Worm (Caenorhabditis elegans): ENCODE data around the gene prp-21.
A peak's percentile ranks its signal among the peaks of the same experiment; 100 is the strongest.
"Not testable (repeated sequence)": the region's sequence is repeated elsewhere in the genome, so short reads cannot be mapped to it uniquely, and the experiment has no call there.

Gene prp-21

DNA sequence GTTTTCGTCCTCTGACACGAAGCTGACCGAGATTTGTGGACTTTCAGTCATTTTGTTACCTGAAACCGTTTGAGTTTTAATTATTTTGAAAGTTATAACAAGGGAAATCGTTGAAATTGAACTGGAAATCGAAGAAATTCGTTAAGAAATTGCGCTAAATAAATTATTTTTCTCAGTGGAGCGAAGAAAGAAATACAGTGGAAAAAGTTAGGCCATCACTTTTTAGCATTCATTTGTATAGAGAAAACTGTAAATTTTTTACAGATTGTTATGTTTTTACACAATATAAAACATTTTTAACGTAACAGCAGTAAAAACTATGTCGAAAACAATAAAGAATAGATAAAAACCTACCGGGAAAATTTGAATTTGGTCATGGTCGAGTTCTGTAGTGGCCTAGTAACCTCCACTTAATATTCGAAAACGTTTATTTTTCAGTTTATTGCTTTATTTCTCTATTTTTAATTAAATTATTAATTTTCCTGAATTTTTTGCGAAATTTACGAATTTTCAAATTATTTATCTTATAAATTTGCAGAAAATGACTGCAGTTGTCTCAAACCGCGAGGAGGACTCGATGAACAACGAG is at the start of gene prp-21, which contains the start of gene gldi-1:
TSS of gene prp-21 (plus strand) at position 539 of the 589 bp plus-strand sequence.
TSS of gene gldi-1 (minus strand) at position 51 of the 589 bp plus-strand sequence.
- TF ChIP-seq pha-4 (tag; optimal IDR thresholded peaks at IDR 0.05) (peak; percentile 56), elt-1 (tag; optimal IDR thresholded peaks at IDR 0.05) (no peak), nfya-1 (tag; optimal IDR thresholded peaks at IDR 0.05; ENCODE audit: insufficient read depth) (no peak), aly-2 (tag; optimal IDR thresholded peaks at IDR 0.05) (no peak), zag-1 (tag; optimal IDR thresholded peaks at IDR 0.05) (no peak), R02D3.7 (tag; optimal IDR thresholded peaks at IDR 0.05) (no peak), nhr-76 (tag; optimal IDR thresholded peaks at IDR 0.05) (no peak), ceh-9 (tag; optimal IDR thresholded peaks at IDR 0.05) (no peak), nhr-237 (tag; optimal IDR thresholded peaks at IDR 0.05) (no peak), ama-1 (optimal IDR thresholded peaks at IDR 0.05) (no peak), snpc-4 (tag; optimal IDR thresholded peaks at IDR 0.05) (peak; percentile 13), lin-15B (tag; optimal IDR thresholded peaks at IDR 0.05) (peak; percentile 80)

DNA sequence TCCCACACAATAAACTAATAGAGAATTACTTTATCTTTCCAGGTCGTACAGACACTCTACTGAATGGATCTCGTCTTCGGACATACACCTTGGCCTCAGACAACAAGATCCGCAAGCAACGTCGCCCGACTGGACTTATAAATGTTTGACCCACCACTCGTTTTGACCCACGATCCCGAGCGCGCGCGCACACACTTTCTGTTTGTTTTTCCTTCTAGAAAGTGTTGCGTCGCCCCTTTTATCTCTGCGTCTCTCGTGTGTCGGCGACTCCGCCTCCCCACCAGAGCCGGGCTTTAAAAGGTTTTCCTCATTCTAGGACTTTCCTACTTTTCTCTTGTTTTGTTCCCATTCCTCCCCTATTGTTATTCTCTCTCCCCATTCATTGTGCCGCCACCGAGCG is 47.4 kb upstream of the prp-21 start:
- TF ChIP-seq mml-1 (tag; optimal IDR thresholded peaks at IDR 0.05), result no peak
- no peak for TF ChIP-seq nhr-11 (tag; optimal IDR thresholded peaks at IDR 0.05)
- no peak for TF ChIP-seq nhr-25 (tag; optimal IDR thresholded peaks at IDR 0.05)
- TF ChIP-seq ZK546.5 (tag; optimal IDR thresholded peaks at IDR 0.05), result no peak
- no peak for TF ChIP-seq egl-5 (tag; optimal IDR thresholded peaks at IDR 0.05)
- TF ChIP-seq pqm-1 (tag; optimal IDR thresholded peaks at IDR 0.05), result no peak
- TF ChIP-seq nhr-77 (tag; optimal IDR thresholded peaks at IDR 0.05), result no peak

DNA sequence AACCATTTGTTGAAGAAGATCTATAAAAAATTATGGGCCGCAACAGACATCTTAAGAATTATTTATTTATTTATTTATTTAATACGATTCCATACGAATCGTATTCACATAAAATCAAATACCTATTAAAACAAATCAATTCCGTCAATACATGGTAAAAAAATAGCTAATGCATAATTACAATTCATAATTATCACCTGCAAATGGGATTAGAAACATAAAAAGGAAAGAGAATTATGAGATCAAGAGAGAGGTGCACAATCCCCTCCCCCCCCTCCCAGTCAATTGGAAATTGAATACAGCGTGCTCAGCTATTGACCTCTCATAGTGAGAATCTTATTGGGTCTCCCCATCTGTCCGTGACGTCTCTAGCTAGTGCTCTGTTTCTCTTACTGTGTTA is 43.6 kb upstream of the prp-21 start, which contains the start of gene C24H12.1:
TSS of gene C24H12.1 (plus strand) at position 301 of the 400 bp plus-strand sequence.
- not testable (repeated sequence) for TF ChIP-seq elt-2, nhr-25, ceh-16 (tag; optimal IDR thresholded peaks at IDR 0.05)

DNA sequence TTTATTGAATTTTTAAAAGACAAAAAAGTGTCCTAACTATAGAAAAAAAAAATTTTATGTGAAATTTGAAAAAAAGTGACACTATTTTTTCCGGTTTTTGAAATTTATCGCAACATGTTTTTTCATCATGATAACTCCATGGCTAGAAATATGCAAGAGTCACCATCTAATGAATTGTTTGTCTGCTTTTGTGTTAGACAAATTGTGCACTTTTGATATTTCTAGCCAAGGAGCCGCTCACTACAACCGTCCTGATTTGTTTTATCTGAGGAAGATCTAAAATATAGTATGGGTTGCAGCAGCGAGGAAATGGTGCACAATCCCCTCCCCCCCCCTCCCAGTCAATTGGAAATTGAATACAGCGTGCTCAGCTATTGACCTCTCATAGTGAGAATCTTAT is 30.0 kb upstream of the prp-21 start, which contains the start of gene W10D9.1:
TSS of gene W10D9.1 (plus strand) at position 301 of the 400 bp plus-strand sequence.
- not testable (repeated sequence) for TF ChIP-seq fkh-2 (tag; optimal IDR thresholded peaks at IDR 0.05); lin-15B (tag; optimal IDR thresholded peaks at IDR 0.05); nhr-43 (tag; optimal IDR thresholded peaks at IDR 0.05; ENCODE audit: poor library complexity, severe bottlenecking)

DNA sequence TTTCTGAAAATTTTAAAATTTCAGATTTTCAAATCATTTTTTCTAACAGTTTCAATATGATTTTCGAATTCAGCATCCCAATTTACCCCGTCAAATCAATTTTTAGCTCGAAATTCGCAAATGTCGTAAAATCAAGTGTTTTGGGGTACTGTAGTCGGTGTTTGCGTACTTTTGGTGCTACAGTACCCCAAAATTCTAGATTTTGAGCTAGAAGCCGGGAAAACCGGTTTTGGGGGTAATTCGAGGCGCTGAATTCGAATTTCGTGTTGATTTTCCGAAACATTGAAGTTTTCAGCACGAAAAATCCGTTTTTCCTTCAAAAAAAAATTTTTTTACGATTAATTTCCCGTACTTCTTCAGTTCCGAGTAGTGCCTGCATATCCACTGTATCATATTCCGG is 28.3 kb upstream of the prp-21 start:
- TF ChIP-seq snpc-4 (tag; optimal IDR thresholded peaks at IDR 0.05) (no peak), nhr-76 (tag; optimal IDR thresholded peaks at IDR 0.05) (no peak), fkh-2 (tag; optimal IDR thresholded peaks at IDR 0.05) (no peak), lin-39 (tag; optimal IDR thresholded peaks at IDR 0.05) (no peak), nhr-28 (tag; optimal IDR thresholded peaks at IDR 0.05) (no peak), pqm-1 (tag; optimal IDR thresholded peaks at IDR 0.05) (no peak)

DNA sequence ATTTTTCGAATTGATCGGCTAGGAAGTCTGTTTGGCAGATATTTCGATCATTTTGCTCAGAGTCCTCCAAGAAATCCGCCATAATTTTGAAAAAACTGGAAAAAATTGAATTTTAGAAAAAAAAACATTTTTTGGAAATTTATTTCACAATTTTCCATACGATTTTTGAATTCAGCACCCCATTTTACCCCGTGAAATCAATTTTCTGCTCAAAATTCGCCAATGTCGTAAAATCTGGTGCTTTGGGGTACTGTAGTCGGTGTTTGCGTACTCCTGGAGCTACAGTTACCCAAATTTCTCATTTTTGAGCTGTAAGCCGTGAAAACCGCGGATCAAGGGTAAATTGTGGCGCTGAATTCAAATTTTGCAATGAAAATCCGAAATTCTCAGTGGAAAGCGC is 26.9 kb upstream of the prp-21 start, which contains the start of gene gvd-1:
TSS of gene gvd-1 (minus strand) at position 101 of the 400 bp plus-strand sequence.
- TF ChIP-seq ztf-11 (tag; optimal IDR thresholded peaks at IDR 0.05), result no peak

DNA sequence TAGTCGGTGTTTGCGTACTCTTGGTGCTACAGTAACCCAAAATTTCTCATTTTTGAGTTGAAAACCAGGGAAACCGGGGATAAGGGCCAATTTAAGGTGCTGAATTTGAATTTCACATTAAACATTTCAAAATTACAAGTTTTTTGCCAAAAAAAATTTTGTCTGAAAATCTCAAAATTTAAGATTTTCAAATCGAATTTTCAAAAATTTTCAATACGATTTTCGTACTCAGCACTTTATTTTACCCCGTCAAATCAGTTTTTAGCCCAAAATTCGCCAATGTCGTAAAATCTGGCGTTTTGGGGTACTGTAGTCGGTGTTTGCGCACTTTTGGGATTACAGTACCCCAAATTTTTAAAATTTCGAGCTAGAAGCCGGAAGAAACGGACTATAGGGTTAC is 23.8 kb upstream of the prp-21 start, which contains the start of gene W10D9.3:
TSS of gene W10D9.3 (minus strand) at position 101 of the 400 bp plus-strand sequence.
- TF ChIP-seq R02D3.7 (tag; optimal IDR thresholded peaks at IDR 0.05) (no peak), zag-1 (tag; optimal IDR thresholded peaks at IDR 0.05) (no peak), tbx-2 (tag; optimal IDR thresholded peaks at IDR 0.05) (no peak), sea-2 (GFP tag; optimal IDR thresholded peaks at IDR 0.05) (no peak), ceh-16 (tag; optimal IDR thresholded peaks at IDR 0.05) (no peak), ztf-4 (tag; optimal IDR thresholded peaks at IDR 0.05) (no peak), ama-1 (optimal IDR thresholded peaks at IDR 0.05) (no peak), ceh-82 (tag; optimal IDR thresholded peaks at IDR 0.05) (no peak), daf-12 (tag; optimal IDR thresholded peaks at IDR 0.05) (no peak), mdl-1 (tag; optimal IDR thresholded peaks at IDR 0.05) (no peak), nhr-76 (tag; optimal IDR thresholded peaks at IDR 0.05) (no peak), nfya-1 (tag; optimal IDR thresholded peaks at IDR 0.05; ENCODE audit: insufficient read depth) (no peak), eor-1 (tag; optimal IDR thresholded peaks at IDR 0.05) (no peak), jun-1 (tag; optimal IDR thresholded peaks at IDR 0.05) (no peak), lin-15B (tag; optimal IDR thresholded peaks at IDR 0.05) (no peak), aly-2 (tag; optimal IDR thresholded peaks at IDR 0.05) (no peak)
